Worm (Caenorhabditis elegans): ENCODE results near the gene K09E2.2.

K09E2.2 gene

DNA sequence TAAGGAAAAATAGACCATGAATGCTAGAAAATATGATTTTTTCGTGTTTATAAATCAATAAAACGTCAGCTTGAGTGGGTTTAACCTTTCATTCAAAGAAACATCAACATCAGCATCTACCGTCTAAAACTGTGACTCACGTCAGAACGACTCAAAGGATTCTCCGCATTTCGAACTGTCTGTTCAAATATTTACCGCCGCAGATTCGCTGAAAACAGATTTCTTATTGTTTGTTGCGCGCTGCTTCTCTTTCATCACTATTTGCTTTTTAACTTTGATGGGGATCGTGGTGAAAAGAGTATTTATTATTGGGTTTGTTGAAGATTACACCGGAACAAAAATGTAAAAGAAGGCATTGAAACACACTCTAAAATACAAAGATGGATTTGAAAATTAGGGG lies 48.4 kb downstream of the K09E2.2 start:
- no peak for TF ChIP-seq scrt-1 (GFP tag; IDR thresholded peaks at IDR 0.05)
- TF ChIP-seq hmbx-1 (tag; optimal IDR thresholded peaks at IDR 0.05) = no peak
- TF ChIP-seq aly-1 (tag; optimal IDR thresholded peaks at IDR 0.05) = no peak
- TF ChIP-seq pes-1 (GFP tag; IDR thresholded peaks at IDR 0.05) = no peak
- TF ChIP-seq flt-1 (GFP tag; IDR thresholded peaks at IDR 0.05) = no peak
- no peak for TF ChIP-seq tra-4 (tag; optimal IDR thresholded peaks at IDR 0.05)
- no peak for TF ChIP-seq hmg-4 (GFP tag; optimal IDR thresholded peaks at IDR 0.05)
- TF ChIP-seq ama-1 (optimal IDR thresholded peaks at IDR 0.05) = no peak
- no peak for TF ChIP-seq ceh-13 (GFP tag; optimal IDR thresholded peaks at IDR 0.05)
- no peak for TF ChIP-seq sea-1 (GFP tag; conservative IDR thresholded peaks at IDR 0.05)
- no peak for TF ChIP-seq B0310.2 (tag; optimal IDR thresholded peaks at IDR 0.05)
- TF ChIP-seq ets-7 (tag; optimal IDR thresholded peaks at IDR 0.05) = no peak
- no peak for TF ChIP-seq hnd-1 (tag; optimal IDR thresholded peaks at IDR 0.05)
- TF ChIP-seq ceh-36 (tag; optimal IDR thresholded peaks at IDR 0.05) = no peak
- TF ChIP-seq F13C5.2 (tag; optimal IDR thresholded peaks at IDR 0.05) = no peak
- TF ChIP-seq tbx-37 (GFP tag; conservative IDR thresholded peaks at IDR 0.05) = no peak
- TF ChIP-seq tbx-11 (GFP tag; IDR thresholded peaks at IDR 0.05) = no peak

DNA sequence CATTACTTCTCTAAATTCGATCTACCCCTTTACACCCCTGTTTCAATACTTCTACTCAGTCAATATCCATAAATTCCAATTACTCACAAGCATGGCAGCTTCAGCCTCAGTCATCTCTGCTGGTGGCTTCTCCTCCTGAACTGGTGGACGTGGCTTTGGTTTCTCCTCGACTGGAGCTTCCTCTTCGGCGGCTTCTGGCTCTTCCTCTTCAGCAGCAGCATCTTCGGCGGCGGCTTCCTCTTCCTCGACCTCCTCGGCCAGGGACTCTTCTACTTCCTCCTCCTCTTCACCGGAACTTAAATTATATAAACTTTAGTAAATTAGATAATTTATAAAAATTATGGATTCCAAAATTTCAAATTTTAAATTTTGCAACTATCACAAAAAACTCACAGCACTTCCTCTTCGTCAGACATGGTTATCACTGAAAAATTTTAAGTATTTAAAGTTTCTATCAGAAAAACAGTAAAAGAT lies 50.3 kb downstream of the K09E2.2 start, which contains the start of gene tnt-2:
TSS of gene tnt-2 (minus strand) at position 424 of the 474 bp plus-strand sequence.
- TF ChIP-seq flt-1 (GFP tag; IDR thresholded peaks at IDR 0.05) (no peak), pes-1 (GFP tag; IDR thresholded peaks at IDR 0.05) (no peak), ceh-13 (GFP tag; optimal IDR thresholded peaks at IDR 0.05) (no peak), ceh-36 (tag; optimal IDR thresholded peaks at IDR 0.05) (no peak), sea-1 (GFP tag; conservative IDR thresholded peaks at IDR 0.05) (no peak), ets-7 (tag; optimal IDR thresholded peaks at IDR 0.05) (no peak), hmbx-1 (tag; optimal IDR thresholded peaks at IDR 0.05) (no peak), hmg-4 (GFP tag; optimal IDR thresholded peaks at IDR 0.05) (no peak), aly-1 (tag; optimal IDR thresholded peaks at IDR 0.05) (no peak), ama-1 (optimal IDR thresholded peaks at IDR 0.05) (no peak)

ce11 chrX:8723840-8724239 lies 51.0 kb downstream of the K09E2.2 start:
- TF ChIP-seq hmg-4 (GFP tag; optimal IDR thresholded peaks at IDR 0.05) (no peak), pes-1 (GFP tag; IDR thresholded peaks at IDR 0.05) (no peak), aly-1 (tag; optimal IDR thresholded peaks at IDR 0.05) (no peak), hmbx-1 (tag; optimal IDR thresholded peaks at IDR 0.05) (no peak), hnd-1 (tag; optimal IDR thresholded peaks at IDR 0.05) (no peak), F13C5.2 (tag; optimal IDR thresholded peaks at IDR 0.05) (no peak), ceh-36 (tag; optimal IDR thresholded peaks at IDR 0.05) (no peak), tra-4 (tag; optimal IDR thresholded peaks at IDR 0.05) (no peak), scrt-1 (GFP tag; IDR thresholded peaks at IDR 0.05) (no peak), tbx-37 (GFP tag; conservative IDR thresholded peaks at IDR 0.05) (no peak), sea-1 (GFP tag; conservative IDR thresholded peaks at IDR 0.05) (no peak), tbx-11 (GFP tag; IDR thresholded peaks at IDR 0.05) (no peak), flt-1 (GFP tag; IDR thresholded peaks at IDR 0.05) (no peak), B0310.2 (tag; optimal IDR thresholded peaks at IDR 0.05) (no peak)

DNA sequence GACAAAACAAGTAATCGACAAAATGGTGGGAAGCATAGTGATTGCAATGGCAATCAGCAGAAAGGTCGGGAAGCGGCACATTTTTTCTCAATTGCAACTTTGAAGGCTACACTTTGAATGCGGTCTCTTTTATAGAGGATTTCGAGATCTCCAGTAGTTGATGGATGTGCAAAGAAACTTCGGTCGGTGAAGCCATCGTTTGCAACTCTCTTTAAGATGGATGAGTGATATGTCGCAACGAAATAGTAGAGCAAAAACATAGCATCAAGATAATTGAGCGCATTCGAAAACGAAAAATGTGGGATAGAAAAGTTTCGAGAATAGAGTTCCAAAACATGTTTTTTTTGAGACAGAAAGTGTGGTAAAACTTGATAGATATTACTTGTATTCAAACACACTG lies 54.4 kb downstream of the K09E2.2 start, which contains the start of gene EGAP4.1:
TSS of gene EGAP4.1 (minus strand) at position 101 of the 400 bp plus-strand sequence.
- TF ChIP-seq ceh-36 (tag; optimal IDR thresholded peaks at IDR 0.05) = no peak
- TF ChIP-seq ama-1 (optimal IDR thresholded peaks at IDR 0.05) = no peak
- TF ChIP-seq aly-1 (tag; optimal IDR thresholded peaks at IDR 0.05) = no peak
- TF ChIP-seq F13C5.2 (tag; optimal IDR thresholded peaks at IDR 0.05) = no peak
- TF ChIP-seq hmbx-1 (tag; optimal IDR thresholded peaks at IDR 0.05) = no peak
- TF ChIP-seq sea-1 (GFP tag; conservative IDR thresholded peaks at IDR 0.05) = no peak
- TF ChIP-seq ets-7 (tag; optimal IDR thresholded peaks at IDR 0.05) = no peak
- no peak for TF ChIP-seq tra-4 (tag; optimal IDR thresholded peaks at IDR 0.05)
- TF ChIP-seq tbx-11 (GFP tag; IDR thresholded peaks at IDR 0.05) = no peak
- no peak for TF ChIP-seq B0310.2 (tag; optimal IDR thresholded peaks at IDR 0.05)
- TF ChIP-seq scrt-1 (GFP tag; IDR thresholded peaks at IDR 0.05) = no peak
- TF ChIP-seq flt-1 (GFP tag; IDR thresholded peaks at IDR 0.05) = no peak
- TF ChIP-seq ceh-13 (GFP tag; optimal IDR thresholded peaks at IDR 0.05) = no peak
- no peak for TF ChIP-seq hnd-1 (tag; optimal IDR thresholded peaks at IDR 0.05)
- TF ChIP-seq tbx-37 (GFP tag; conservative IDR thresholded peaks at IDR 0.05) = no peak
- TF ChIP-seq hmg-4 (GFP tag; optimal IDR thresholded peaks at IDR 0.05) = no peak
- no peak for TF ChIP-seq pes-1 (GFP tag; IDR thresholded peaks at IDR 0.05)
